Worm (Caenorhabditis elegans): ENCODE measurements around the gene ZK666.4.

The ZK666.4 gene

DNA sequence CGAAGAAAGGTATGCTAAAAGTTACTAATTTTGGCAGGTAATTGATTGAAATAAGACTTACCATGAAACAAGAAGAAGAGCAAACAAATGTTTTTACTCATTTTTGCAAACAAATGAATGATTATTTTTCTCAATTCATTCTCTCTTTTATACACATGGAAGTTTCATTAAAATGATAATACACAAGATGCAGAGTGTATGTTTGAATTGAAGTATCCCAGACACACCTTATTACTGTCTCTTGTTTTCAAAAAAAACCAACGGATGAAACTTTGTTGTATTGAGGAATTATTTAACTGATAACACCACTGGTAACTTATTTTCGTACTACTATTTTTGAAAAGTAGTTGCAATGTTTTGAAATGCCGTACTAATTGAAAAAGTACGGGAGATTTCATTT is 2.3 kb downstream of the ZK666.4 start, which contains the start of gene clec-59:
TSS of gene clec-59 (minus strand) at position 101 of the 400 bp plus-strand sequence.
- TF ChIP-seq ztf-7 (tag; optimal IDR thresholded peaks at IDR 0.05) (no peak), hlh-11 (tag; optimal IDR thresholded peaks at IDR 0.05) (no peak), unc-62 (GFP tag; optimal IDR thresholded peaks at IDR 0.05 in 1 of 2) (no peak), unc-62 (tag; optimal IDR thresholded peaks at IDR 0.05) (no peak), nhr-28 (tag; optimal IDR thresholded peaks at IDR 0.05) (no peak), lir-3 (tag; optimal IDR thresholded peaks at IDR 0.05) (no peak), sdz-12 (GFP tag; optimal IDR thresholded peaks at IDR 0.05) (no peak), F10B5.3 (tag; optimal IDR thresholded peaks at IDR 0.05) (no peak), ctbp-1 (GFP tag; IDR thresholded peaks at IDR 0.05) (no peak), tag-97 (GFP tag; IDR thresholded peaks at IDR 0.05) (no peak), lim-7 (GFP tag; IDR thresholded peaks at IDR 0.05) (no peak)

DNA sequence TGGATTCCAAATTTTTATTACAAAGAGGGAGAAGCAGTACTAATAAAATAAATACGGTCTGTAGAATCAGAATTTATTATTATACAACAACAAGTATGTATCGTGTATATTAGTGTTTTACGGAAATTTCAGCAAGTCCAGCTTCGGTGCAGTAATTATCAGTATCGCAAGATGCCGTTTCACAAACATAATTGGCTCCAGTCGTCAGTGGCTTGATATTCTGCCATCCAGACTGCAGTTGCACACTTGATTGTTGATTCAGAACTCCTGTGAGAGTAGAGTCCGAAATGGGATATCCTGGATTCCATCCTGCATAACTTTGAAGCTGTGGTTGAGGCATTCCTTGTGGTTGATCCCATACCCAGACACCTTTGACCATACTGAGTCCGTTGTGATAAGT is 3.0 kb downstream of the ZK666.4 start:
- TF ChIP-seq aha-1 (tag) (peak; percentile 91), ZK337.2 (GFP tag; IDR thresholded peaks at IDR 0.05) (no peak), lin-29 (GFP tag; IDR thresholded peaks at IDR 0.05) (no peak)

DNA sequence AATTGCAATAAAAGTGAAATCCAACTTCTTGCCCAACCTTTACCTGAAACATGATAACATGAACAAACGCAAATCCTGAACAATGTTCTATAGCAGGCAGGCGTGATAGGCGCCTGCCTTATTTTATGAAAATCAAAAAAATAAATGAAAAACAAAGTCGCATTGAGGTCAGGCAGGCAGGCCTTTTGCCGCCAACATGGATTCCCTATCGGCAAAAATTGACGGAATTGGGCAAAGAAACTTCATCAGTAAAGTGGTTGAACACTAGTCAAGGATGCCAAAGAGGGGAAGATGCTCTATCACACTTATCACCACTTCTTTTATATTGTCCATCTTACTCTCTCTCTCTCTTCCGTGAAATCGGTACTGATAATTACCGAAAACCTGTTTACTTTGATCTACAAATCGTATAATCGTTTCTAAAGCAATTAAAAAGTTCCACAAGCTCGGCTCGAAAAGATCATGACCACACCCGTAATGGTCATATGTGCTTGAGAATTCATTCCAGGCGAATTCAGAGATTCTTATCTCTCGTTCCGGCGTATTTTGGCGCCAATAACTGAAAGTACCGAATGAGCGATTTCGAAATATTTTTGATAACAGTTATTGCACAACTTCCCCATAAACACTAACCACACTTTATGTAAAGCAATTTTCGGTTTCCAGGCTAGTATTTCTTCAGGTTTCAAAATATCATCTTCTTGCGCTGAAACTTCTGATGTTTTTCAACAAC is 4.9 kb downstream of the ZK666.4 start, which contains the start of the genes clec-60 and ZK666.11:
TSS of gene clec-60 (minus strand) at position 51 of the 733 bp plus-strand sequence.
TSS of gene ZK666.11 (plus strand) at position 699 of the 733 bp plus-strand sequence.
- peak; percentile 73 for TF ChIP-seq nhr-28 (tag; optimal IDR thresholded peaks at IDR 0.05)
- peak; percentile 27; the same call in 1 of the 2 replicates for TF ChIP-seq dmd-6 (GFP tag; IDR thresholded peaks at IDR 0.05)
- TF ChIP-seq fos-1 (tag; optimal IDR thresholded peaks at IDR 0.05), result no peak
- TF ChIP-seq pqm-1 (tag; optimal IDR thresholded peaks at IDR 0.05), result peak; percentile 2
- no peak for TF ChIP-seq unc-62 (GFP tag; optimal IDR thresholded peaks at IDR 0.05 in 1 of 2)
- TF ChIP-seq unc-62 (tag; optimal IDR thresholded peaks at IDR 0.05), result no peak
- TF ChIP-seq hlh-11 (tag; optimal IDR thresholded peaks at IDR 0.05), result peak; percentile 37

DNA sequence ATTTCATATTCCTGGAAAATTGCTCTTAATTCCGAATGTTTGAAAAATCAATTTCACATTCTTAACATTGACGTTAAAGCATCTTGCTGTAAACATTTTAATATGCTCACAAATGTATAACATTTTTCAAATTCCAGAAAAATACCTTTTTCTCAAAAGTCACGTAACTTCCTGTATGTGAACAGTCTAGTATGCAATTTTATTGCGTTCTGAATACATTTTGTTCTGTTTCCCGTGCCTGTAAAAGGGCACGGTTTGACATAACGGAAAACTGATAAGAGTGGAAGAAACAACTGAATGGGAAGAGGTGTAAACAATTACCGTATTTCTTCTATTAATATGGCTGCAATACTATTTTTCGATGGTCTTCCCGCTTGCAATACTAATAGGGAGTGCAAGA is 5.8 kb downstream of the ZK666.4 start:
- TF ChIP-seq F26F4.8 (GFP tag; conservative IDR thresholded peaks at IDR 0.05), result no peak
- TF ChIP-seq dpl-1 (GFP tag; optimal IDR thresholded peaks at IDR 0.05), result no peak
- TF ChIP-seq hlh-11 (tag; optimal IDR thresholded peaks at IDR 0.05), result peak; percentile 2
- TF ChIP-seq madf-9 (GFP tag; conservative IDR thresholded peaks at IDR 0.05), result no peak
- TF ChIP-seq nhr-11 (tag; optimal IDR thresholded peaks at IDR 0.05), result no peak
- no peak for TF ChIP-seq tag-97 (GFP tag; IDR thresholded peaks at IDR 0.05)
- TF ChIP-seq zfp-3 (GFP tag; conservative IDR thresholded peaks at IDR 0.05), result no peak
- no peak for TF ChIP-seq ZK546.5 (tag; optimal IDR thresholded peaks at IDR 0.05)
- TF ChIP-seq sdz-12 (GFP tag; optimal IDR thresholded peaks at IDR 0.05), result no peak
- no peak for TF ChIP-seq nhr-48 (tag; optimal IDR thresholded peaks at IDR 0.05)
- no peak for TF ChIP-seq set-16 (GFP tag; IDR thresholded peaks at IDR 0.05)
- peak in 1 of 2 experiments; percentile 27 for TF ChIP-seq unc-62 (GFP tag; optimal IDR thresholded peaks at IDR 0.05 in 1 of 2)
- TF ChIP-seq unc-62 (tag; optimal IDR thresholded peaks at IDR 0.05), result no peak
- peak; percentile 50; the same call in 1 of the 2 replicates for TF ChIP-seq dmd-6 (GFP tag; IDR thresholded peaks at IDR 0.05)
- 0 out of 2 replicates have a peak, but pooled peaks have one; percentile 40 for TF ChIP-seq php-3 (GFP tag; IDR thresholded peaks at IDR 0.05)
- TF ChIP-seq aha-1 (tag), result peak; percentile 77
- no peak for TF ChIP-seq daf-16 (GFP tag; optimal IDR thresholded peaks at IDR 0.05)
- TF ChIP-seq daf-16 (tag; optimal IDR thresholded peaks at IDR 0.05), result peak; percentile 81
- TF ChIP-seq zag-1 (tag; optimal IDR thresholded peaks at IDR 0.05), result no peak
- peak in 1 of 2 experiments; percentile 84 for TF ChIP-seq hif-1 (tag; optimal IDR thresholded peaks at IDR 0.05)
- TF ChIP-seq nhr-28 (tag; optimal IDR thresholded peaks at IDR 0.05), result peak; percentile 61
- TF ChIP-seq ces-1 (GFP tag; optimal IDR thresholded peaks at IDR 0.05), result no peak
- no peak for TF ChIP-seq lsy-2 (tag; optimal IDR thresholded peaks at IDR 0.05)
- no peak for TF ChIP-seq lim-7 (GFP tag; IDR thresholded peaks at IDR 0.05)
- no peak for TF ChIP-seq tra-1 (GFP tag; IDR thresholded peaks at IDR 0.05)
- no peak for TF ChIP-seq unc-130 (GFP tag; optimal IDR thresholded peaks at IDR 0.05)
- peak; percentile 84 for TF ChIP-seq pqm-1 (tag; optimal IDR thresholded peaks at IDR 0.05)
- TF ChIP-seq lin-29 (GFP tag; IDR thresholded peaks at IDR 0.05), result no peak
- TF ChIP-seq dve-1 (tag; optimal IDR thresholded peaks at IDR 0.05; ENCODE audit: insufficient read depth), result peak; percentile 13
